Worm (Caenorhabditis elegans): Measurements from ENCODE around the gene Y54G2A.49.
"Not testable (repeated sequence)": the region's sequence is repeated elsewhere in the genome, so short reads cannot be mapped to it uniquely, and the experiment has no call there.

Gene Y54G2A.49

DNA sequence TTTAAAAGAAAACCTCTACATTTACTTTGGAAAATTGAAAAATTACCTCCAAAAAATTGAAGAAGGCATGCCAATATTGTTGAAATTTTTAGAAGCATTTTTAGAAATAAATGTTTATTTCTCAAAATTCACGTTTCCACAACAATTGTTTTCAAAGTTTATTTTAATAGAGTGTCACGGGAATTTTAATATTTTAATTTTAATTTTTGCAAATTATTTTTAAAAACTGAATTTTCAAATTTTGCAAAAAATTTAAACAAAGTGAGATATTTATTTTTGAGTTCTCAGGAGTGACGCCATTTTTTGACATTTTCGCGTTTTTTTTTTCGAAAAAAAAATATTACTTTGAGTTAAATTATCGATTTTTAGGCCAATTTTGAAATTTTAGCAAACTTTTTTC lies at the start of gene Y54G2A.49:
TSS of gene Y54G2A.49 (minus strand) at position 101 of the 400 bp plus-strand sequence.
- no peak for TF ChIP-seq skn-1 (tag; optimal IDR thresholded peaks at IDR 0.05)

DNA sequence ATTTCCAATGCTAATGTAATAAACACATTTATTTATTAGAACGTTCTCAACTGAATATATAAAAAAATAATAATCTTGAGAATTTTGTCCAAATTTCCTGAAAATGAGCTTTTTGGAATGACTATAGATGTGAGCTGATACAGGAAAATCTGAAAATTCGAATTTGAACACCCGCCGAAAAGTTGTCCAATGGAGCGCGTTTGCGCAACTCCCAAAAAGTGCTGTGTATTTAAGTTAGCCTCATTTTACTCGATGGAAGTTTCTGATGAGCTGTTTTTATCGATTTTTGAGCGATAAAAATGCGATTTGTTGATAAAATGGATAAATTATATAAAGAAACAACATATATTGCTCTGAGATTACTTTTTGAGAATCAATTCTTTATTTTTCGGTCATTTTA lies 48.9 kb upstream of the Y54G2A.49 start:
- TF ChIP-seq gmeb-1 (tag; optimal IDR thresholded peaks at IDR 0.05) = peak; percentile 43

DNA sequence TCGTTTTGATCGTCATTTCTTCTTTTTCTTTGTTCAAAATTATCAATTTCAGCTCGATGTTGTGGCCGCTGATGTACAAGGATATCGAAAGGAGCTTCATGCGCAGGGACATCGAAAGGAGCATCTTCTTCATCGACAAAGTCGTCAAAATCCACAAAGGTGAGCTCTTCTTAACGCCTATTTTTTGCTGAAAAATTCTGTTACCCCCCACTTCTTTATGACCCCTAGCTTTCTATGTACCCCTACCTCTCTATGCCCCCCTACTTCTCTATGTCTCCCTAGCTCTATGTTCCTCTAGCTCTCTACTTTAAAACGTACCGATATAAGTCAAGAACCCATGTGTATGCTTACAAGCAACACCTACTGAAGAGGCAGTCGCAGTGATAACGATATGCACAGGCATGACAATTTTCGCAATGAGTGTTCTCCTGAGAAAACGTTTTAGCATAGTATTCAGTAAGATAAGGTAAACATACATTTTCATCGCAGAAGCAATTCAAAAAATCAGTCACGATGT lies 44.6 kb upstream of the Y54G2A.49 start, which contains the start of gene Y54G2A.36:
TSS of gene Y54G2A.36 (plus strand) at position 51 of the 517 bp plus-strand sequence.
- no peak for TF ChIP-seq peb-1 (tag; optimal IDR thresholded peaks at IDR 0.05)

- TF ChIP-seq F13H6.1 (tag; optimal IDR thresholded peaks at IDR 0.05) = peak; percentile 21
- TF ChIP-seq lsy-2 (tag; optimal IDR thresholded peaks at IDR 0.05) = peak; percentile 29 to 76
Observed at ce11 chrIV:2895986-2896660, 43.1 kb upstream of the Y54G2A.49 start.

- TF ChIP-seq blmp-1 (tag; optimal IDR thresholded peaks at IDR 0.05; ENCODE audit: insufficient read depth); nhr-77 (tag; optimal IDR thresholded peaks at IDR 0.05); mdl-1 (tag; optimal IDR thresholded peaks at IDR 0.05): not testable (repeated sequence)
Observed at ce11 chrIV:2894630-2895029, 41.6 kb upstream of the Y54G2A.49 start, which contains the start of gene Y54G2A.19. TSS of gene Y54G2A.19 (minus strand) at chrIV:2894730.

ce11 chrIV:2893486-2893842 lies 40.4 kb upstream of the Y54G2A.49 start:
- TF ChIP-seq zag-1 (tag; optimal IDR thresholded peaks at IDR 0.05) (no peak), ZK546.5 (tag; optimal IDR thresholded peaks at IDR 0.05) (no peak), nhr-23 (tag; optimal IDR thresholded peaks at IDR 0.05) (no peak), nhr-77 (tag; optimal IDR thresholded peaks at IDR 0.05) (no peak), mab-5 (tag; optimal IDR thresholded peaks at IDR 0.05) (no peak), fos-1 (tag; optimal IDR thresholded peaks at IDR 0.05) (no peak), blmp-1 (tag; optimal IDR thresholded peaks at IDR 0.05; ENCODE audit: insufficient read depth) (no peak), ama-1 (optimal IDR thresholded peaks at IDR 0.05) (no peak), lsy-2 (tag; optimal IDR thresholded peaks at IDR 0.05) (no peak)

ce11 chrIV:2892787-2893485 lies 39.9 kb upstream of the Y54G2A.49 start:
- TF ChIP-seq ztf-1 (GFP tag; conservative IDR thresholded peaks at IDR 0.05) (no peak), sma-9 (GFP tag; optimal IDR thresholded peaks at IDR 0.05) (no peak), sma-9 (tag; optimal IDR thresholded peaks at IDR 0.05) (no peak), blmp-1 (tag; optimal IDR thresholded peaks at IDR 0.05; ENCODE audit: insufficient read depth) (no peak), nhr-23 (tag; optimal IDR thresholded peaks at IDR 0.05) (no peak), F13H6.1 (tag; optimal IDR thresholded peaks at IDR 0.05) (no peak), sma-3 (GFP tag; optimal IDR thresholded peaks at IDR 0.05) (no peak), gmeb-1 (tag; optimal IDR thresholded peaks at IDR 0.05) (no peak), aly-2 (tag; optimal IDR thresholded peaks at IDR 0.05) (no peak), alr-1 (tag; optimal IDR thresholded peaks at IDR 0.05) (no peak), egl-27 (tag; optimal IDR thresholded peaks at IDR 0.05) (no peak), unc-39 (tag; optimal IDR thresholded peaks at IDR 0.05) (no peak), peb-1 (tag; optimal IDR thresholded peaks at IDR 0.05) (no peak), dmd-4 (tag; optimal IDR thresholded peaks at IDR 0.05) (no peak), snpc-4 (tag; optimal IDR thresholded peaks at IDR 0.05) (no peak)

DNA sequence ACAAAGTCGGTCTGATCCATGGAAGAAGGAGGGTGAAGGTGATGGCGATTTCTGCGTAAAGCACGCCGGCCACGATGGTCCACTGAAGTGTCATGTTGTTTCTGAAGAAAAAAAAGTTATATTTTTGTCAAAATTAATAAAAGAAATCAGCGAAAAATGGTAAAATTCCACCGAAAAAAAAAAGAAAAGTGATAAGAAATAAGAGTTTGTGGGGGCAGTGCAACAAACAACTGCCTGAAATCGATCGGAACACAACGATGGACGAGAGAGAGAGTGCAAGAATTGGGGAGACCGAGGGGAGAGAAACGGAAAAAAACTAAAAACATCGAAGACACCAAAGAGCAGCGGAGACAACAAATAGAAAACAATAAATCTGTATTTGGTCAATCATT lies 39.3 kb upstream of the Y54G2A.49 start, which contains the start of gene Y54G2A.18:
TSS of gene Y54G2A.18 (minus strand) at position 101 of the 392 bp plus-strand sequence.
- TF ChIP-seq C34F6.9 (tag; optimal IDR thresholded peaks at IDR 0.05) (peak; percentile 15), sma-9 (GFP tag; optimal IDR thresholded peaks at IDR 0.05) (no peak), sma-9 (tag; optimal IDR thresholded peaks at IDR 0.05) (no peak), nhr-77 (tag; optimal IDR thresholded peaks at IDR 0.05) (no peak)
